Fruit fly (Drosophila melanogaster): Measurements from ENCODE around the gene Or2a.

The Or2a gene

DNA sequence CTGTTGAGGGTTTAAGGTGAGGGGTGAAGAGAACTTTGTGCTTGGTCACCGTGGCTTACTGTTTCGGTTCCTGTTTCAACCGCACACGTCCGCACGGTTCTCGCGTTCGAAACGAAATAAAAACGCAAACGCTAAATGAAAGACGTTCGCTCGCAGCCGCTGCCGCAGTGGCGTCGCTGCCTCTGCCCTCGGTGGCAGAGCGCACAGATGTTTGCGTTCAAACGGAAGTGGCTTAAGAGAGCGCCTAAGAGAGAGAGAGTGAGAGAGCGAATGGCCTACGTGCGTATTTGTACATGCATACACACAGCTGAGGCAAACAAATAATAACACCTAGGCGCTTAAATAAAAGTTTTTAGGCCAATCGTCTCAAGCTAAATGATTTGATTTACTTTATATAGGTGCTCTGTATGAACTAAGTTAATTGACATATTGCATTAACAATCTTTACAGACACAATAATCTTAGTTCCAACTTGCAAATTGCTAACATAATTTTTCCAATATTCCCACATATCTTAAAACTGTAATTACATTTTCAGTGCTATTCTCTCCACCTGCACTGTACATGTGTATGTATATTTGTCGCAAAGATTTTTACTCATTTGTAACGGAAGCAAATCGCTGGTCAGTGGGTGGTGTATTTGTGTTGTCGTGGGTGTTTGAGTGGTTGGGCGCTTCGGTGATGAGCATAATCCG is 47.4 kb downstream of the Or2a start, which contains the start of gene CG2865 (continued):
- 0 out of 3 replicates have a peak, but pooled peaks have one; percentile 63 for TF ChIP-seq CG3726 (GFP tag; IDR thresholded peaks at IDR 0.05)
- peak; percentile 80 for TF ChIP-seq CG32772 (GFP tag; IDR thresholded peaks at IDR 0.05)
- TF ChIP-seq hb (GFP tag; IDR thresholded peaks at IDR 0.05; ENCODE audit: partially characterized antibody), result no peak
- TF ChIP-seq GATAe (GFP tag; conservative IDR thresholded peaks at IDR 0.05), result peak; percentile 41; the same call in 1 of the 2 replicates
- peak; percentile 79 for TF ChIP-seq CG10274 (GFP tag; optimal IDR thresholded peaks at IDR 0.05)
- peak; percentile 92 for TF ChIP-seq CG13775 (GFP tag; optimal IDR thresholded peaks at IDR 0.05)
- TF ChIP-seq CG12744 (GFP tag; optimal IDR thresholded peaks at IDR 0.05), result peak; percentile 80
- TF ChIP-seq ara (GFP tag; IDR thresholded peaks at IDR 0.05), result peak; percentile 84
- TF ChIP-seq ftz-f1 (GFP tag; optimal IDR thresholded peaks at IDR 0.05), result peak; percentile 28
- TF ChIP-seq CG18764 (GFP tag; optimal IDR thresholded peaks at IDR 0.05), result peak; percentile 53
- peak; percentile 96 for TF ChIP-seq sug (tag; optimal IDR thresholded peaks at IDR 0.05)
- no peak for TF ChIP-seq Dll (GFP tag; IDR thresholded peaks at IDR 0.05; ENCODE audit: partially characterized antibody)
- TF ChIP-seq CG14014 (GFP tag; IDR thresholded peaks at IDR 0.05), result peak; percentile 88
- TF ChIP-seq nerfin-1 (tag; optimal IDR thresholded peaks at IDR 0.05), result peak; percentile 96
- TF ChIP-seq YL-1 (GFP tag; optimal IDR thresholded peaks at IDR 0.05), result peak; percentile 85
- peak; percentile 69 for TF ChIP-seq gsb (GFP tag; IDR thresholded peaks at IDR 0.05)
- TF ChIP-seq shn (GFP tag; optimal IDR thresholded peaks at IDR 0.05), result peak; percentile 89
- peak; percentile 93 for TF ChIP-seq Atf6 (GFP tag; IDR thresholded peaks at IDR 0.05)
- peak; percentile 69; the same call in 2 of the 3 replicates for TF ChIP-seq CG11560 (tag; IDR thresholded peaks at IDR 0.05)
- TF ChIP-seq MESR4 (GFP tag; optimal IDR thresholded peaks at IDR 0.05), result peak; percentile 3
- TF ChIP-seq CG10543 (GFP tag; optimal IDR thresholded peaks at IDR 0.05), result peak; percentile 98
- peak; percentile 95 for TF ChIP-seq dysf (GFP tag; IDR thresholded peaks at IDR 0.05)
- TF ChIP-seq gt (GFP tag; IDR thresholded peaks at IDR 0.05), result peak; percentile 48
- TF ChIP-seq CG11696 (GFP tag; IDR thresholded peaks at IDR 0.05), result peak; percentile 99
- TF ChIP-seq Xbp1 (GFP tag; optimal IDR thresholded peaks at IDR 0.05), result peak; percentile 91
- peak; percentile 76 for TF ChIP-seq CG12942 (GFP tag; optimal IDR thresholded peaks at IDR 0.05)
- no peak for TF ChIP-seq fru (optimal IDR thresholded peaks at IDR 0.05)
- peak; percentile 56 for TF ChIP-seq CG13287 (GFP tag; IDR thresholded peaks at IDR 0.05; ENCODE audit: partially characterized antibody)
- peak; percentile 85 for TF ChIP-seq jing (GFP tag; optimal IDR thresholded peaks at IDR 0.05)

DNA sequence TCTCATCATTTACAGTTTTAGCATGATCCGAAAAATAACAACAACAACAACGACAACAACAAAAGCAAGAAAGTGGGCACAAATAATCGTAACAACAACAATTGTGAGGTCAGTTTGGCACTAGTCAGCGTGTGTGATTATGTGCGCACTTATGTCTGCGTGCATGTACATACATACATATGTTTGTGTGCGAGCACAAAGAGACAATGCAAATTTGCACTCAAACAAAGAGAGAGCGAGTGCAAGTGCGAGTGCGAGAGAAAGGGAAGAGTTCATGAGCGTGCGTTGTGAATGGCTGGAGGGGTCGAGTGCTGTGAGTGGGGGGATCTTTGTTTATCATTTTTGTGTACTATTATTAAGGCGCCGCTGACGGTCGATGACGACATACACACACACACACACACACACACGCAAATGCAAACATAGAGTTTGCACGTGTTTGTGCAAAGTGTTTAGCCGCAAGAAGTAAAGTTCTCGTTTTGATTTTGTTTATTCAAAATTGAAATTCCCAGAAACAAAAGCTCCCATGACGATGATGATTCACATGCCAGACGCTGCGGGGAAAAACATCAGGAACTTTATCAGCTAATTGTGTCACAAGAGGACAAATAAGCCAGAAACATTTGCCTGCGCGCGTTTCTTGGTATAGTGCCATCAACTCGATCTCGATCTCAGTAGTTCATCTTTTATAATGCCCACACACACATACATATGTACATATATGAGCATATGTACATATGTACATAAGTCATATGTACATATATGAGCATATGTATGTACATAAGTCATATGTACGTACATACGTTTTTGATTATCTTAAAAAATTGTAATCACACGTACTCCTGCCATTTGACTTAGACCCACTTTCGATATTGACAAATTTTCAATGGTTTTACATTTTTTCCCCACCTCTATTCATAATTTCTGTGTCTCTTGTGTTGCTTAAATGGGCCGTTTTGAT is 48.7 kb downstream of the Or2a start:
- TF ChIP-seq nerfin-2 (GFP tag; IDR thresholded peaks at IDR 0.05; ENCODE audit: partially characterized antibody) (no peak), crp (GFP tag; optimal IDR thresholded peaks at IDR 0.05) (no peak), Blimp-1 (GFP tag; optimal IDR thresholded peaks at IDR 0.05) (peak; percentile 2), Mrtf (GFP tag; IDR thresholded peaks at IDR 0.05) (no peak), Side (GFP tag; optimal IDR thresholded peaks at IDR 0.05) (peak; percentile 38), Eip74EF (GFP tag; optimal IDR thresholded peaks at IDR 0.05) (no peak), Doc2 (GFP tag; IDR thresholded peaks at IDR 0.05) (no peak), CG16813 (GFP tag; IDR thresholded peaks at IDR 0.05; ENCODE audit: partially characterized antibody) (no peak), cg (GFP tag; optimal IDR thresholded peaks at IDR 0.05) (peak; percentile 66), lmd (GFP tag; IDR thresholded peaks at IDR 0.05) (no peak), CG11456 (GFP tag; IDR thresholded peaks at IDR 0.05) (no peak), CG18599 (GFP tag; optimal IDR thresholded peaks at IDR 0.05) (no peak), Sox100B (GFP tag; optimal IDR thresholded peaks at IDR 0.05) (peak; percentile 3), CG12071 (GFP tag; optimal IDR thresholded peaks at IDR 0.05) (peak; percentile 26), seq (GFP tag; IDR thresholded peaks at IDR 0.05) (no peak), run (tag; optimal IDR thresholded peaks at IDR 0.05) (no peak), CG2678 (tag; optimal IDR thresholded peaks at IDR 0.05) (peak; percentile 21), ssp (GFP tag; IDR thresholded peaks at IDR 0.05) (no peak), CG13287 (GFP tag; IDR thresholded peaks at IDR 0.05; ENCODE audit: partially characterized antibody) (no peak)
